Fruit fly (Drosophila melanogaster) whole organism, embryonic: ENCODE results near the gene Hacd1.

ENCODE experiments used
- ATbp ChIP-seq: fragments of 200-800 bp; sonication (Bioruptor generic); optimal IDR thresholded peaks from 2 replicates; lab custom pipeline; 2017; ENCODE audit warnings: missing biosample characterization, mild to moderate bottlenecking, missing genetic modification characterization, missing genetic modification reagents
- CG10654 ChIP-seq: fragments of 200-800 bp; sonication (Bioruptor generic); optimal IDR thresholded peaks from 2 replicates; lab custom pipeline; 2016; ENCODE audit warnings: missing biosample characterization, missing genetic modification characterization
- CG11504 ChIP-seq: fragments of 200-800 bp; sonication (Bioruptor generic); optimal IDR thresholded peaks from 3 replicates; lab custom pipeline; 2019; ENCODE audit warnings: missing biosample characterization, mild to moderate bottlenecking, missing genetic modification characterization, moderate library complexity
- CG11560 ChIP-seq: fragments of 200-800 bp; sonication (Bioruptor generic); IDR thresholded peaks from 3 replicates; pipeline ENCODE4 v1.3.6; 2022; ENCODE audit warnings: missing biosample characterization, missing genetic modification characterization
- CG12219 ChIP-seq: fragments of 200-800 bp; sonication (Bioruptor generic); optimal IDR thresholded peaks from 3 replicates; lab custom pipeline; 2018; ENCODE audit warnings: missing biosample characterization, mild to moderate bottlenecking, missing genetic modification characterization
- CG12236 ChIP-seq: fragments of 200-800 bp; sonication (Bioruptor generic); optimal IDR thresholded peaks from 2 replicates; lab custom pipeline; 2016; ENCODE audit warnings: missing biosample characterization, missing genetic modification characterization
- CG15479 ChIP-seq: fragments of 200-800 bp; sonication (Bioruptor generic); optimal IDR thresholded peaks from 3 replicates; lab custom pipeline; 2019; ENCODE audit warnings: missing biosample characterization, mild to moderate bottlenecking, missing genetic modification characterization, moderate library complexity
- CG1603 ChIP-seq: fragments of 200-800 bp; sonication (Bioruptor generic); optimal IDR thresholded peaks from 2 replicates; lab custom pipeline; 2019; ENCODE audit warnings: missing biosample characterization, mild to moderate bottlenecking, missing genetic modification characterization, moderate library complexity
- CG17186 ChIP-seq: fragments of 200-800 bp; sonication (Bioruptor generic); optimal IDR thresholded peaks from 3 replicates; lab custom pipeline; 2017; ENCODE audit warnings: missing biosample characterization, missing genetic modification reagents, missing genetic modification characterization
- CG17385 ChIP-seq: fragments of 200-800 bp; sonication (Bioruptor generic); optimal IDR thresholded peaks from 3 replicates; lab custom pipeline; 2018; ENCODE audit warnings: missing biosample characterization, mild to moderate bottlenecking, missing genetic modification characterization
- CG17612 ChIP-seq: fragments of 200-800 bp; sonication (Bioruptor generic); IDR thresholded peaks from 2 replicates; pipeline ENCODE4 v1.3.6; 2022; ENCODE audit warnings: missing biosample characterization, missing genetic modification characterization
- CG1832 ChIP-seq: fragments of 200-800 bp; sonication (Bioruptor generic); optimal IDR thresholded peaks from 2 replicates; lab custom pipeline; 2017; ENCODE audit warnings: missing biosample characterization, mild to moderate bottlenecking, missing genetic modification characterization, inconsistent platforms
- CG31441 ChIP-seq: fragments of 200-800 bp; sonication (Bioruptor generic); IDR thresholded peaks from 2 replicates; pipeline ENCODE4 v1.3.6; 2022; ENCODE audit warnings: missing biosample characterization, missing genetic modification characterization
- CG4360 ChIP-seq: fragments of 200-800 bp; sonication (Bioruptor generic); IDR thresholded peaks from 2 replicates; pipeline ENCODE4 v1.3.6; 2022; ENCODE audit warnings: missing biosample characterization, missing genetic modification characterization
- CG5180 ChIP-seq: fragments of 200-800 bp; sonication (Bioruptor generic); optimal IDR thresholded peaks from 3 replicates; lab custom pipeline; 2017; ENCODE audit warnings: missing biosample characterization, missing genetic modification characterization, mild to moderate bottlenecking, moderate library complexity, missing genetic modification reagents
- CG8359 ChIP-seq: fragments of 200-800 bp; sonication (Bioruptor generic); optimal IDR thresholded peaks from 2 replicates; lab custom pipeline; 2017; ENCODE audit warnings: missing biosample characterization, mild to moderate bottlenecking, missing genetic modification characterization, borderline replicate concordance
- CG8388 ChIP-seq: fragments of 200-800 bp; sonication (Bioruptor generic); optimal IDR thresholded peaks from 2 replicates; lab custom pipeline; 2019; ENCODE audit warnings: missing biosample characterization, mild to moderate bottlenecking, missing genetic modification characterization, moderate library complexity
- CG8765 ChIP-seq: fragments of 200-800 bp; sonication (Bioruptor generic); IDR thresholded peaks from 2 replicates; pipeline ENCODE4 v1.3.6; 2022; ENCODE audit warnings: missing biosample characterization, missing genetic modification characterization
- CG9609 ChIP-seq: fragments of 200-800 bp; sonication (Bioruptor generic); optimal IDR thresholded peaks from 3 replicates; lab custom pipeline; 2016; ENCODE audit warnings: missing biosample characterization, missing genetic modification characterization
- CTCF ChIP-seq: fragments of 200-800 bp; sonication (Bioruptor generic); optimal IDR thresholded peaks from 2 replicates; lab custom pipeline; 2017; ENCODE audit warnings: missing biosample characterization, mild to moderate bottlenecking, missing genetic modification characterization, moderate library complexity
- D ChIP-seq, 2 experiments: fragments of 200-800 bp in 1 of 2; fragments of >200 bp in 1 of 2; sonication (Bioruptor generic) in 1 of 2; optimal IDR thresholded peaks; 2 replicates in 1 of 2; 3 replicates in 1 of 2; lab custom pipeline; 2017; ENCODE audit warnings: mild to moderate bottlenecking in 1 of 2, missing biosample characterization in 1 of 2, missing genetic modification characterization in 1 of 2, missing genetic modification reagents in 1 of 2
- Dref ChIP-seq: fragments of 200-800 bp; sonication (Bioruptor generic); IDR thresholded peaks from 2 replicates; pipeline ENCODE4 v1.3.6; 2022; ENCODE audit warnings: missing biosample characterization, missing genetic modification characterization
- Elba2 ChIP-seq: fragments of 200-800 bp; sonication (Bioruptor generic); optimal IDR thresholded peaks from 3 replicates; lab custom pipeline; 2016; ENCODE audit warnings: missing biosample characterization, missing genetic modification characterization
- H15 ChIP-seq: fragments of 200-800 bp; sonication (Bioruptor generic); IDR thresholded peaks from 3 replicates; pipeline ENCODE4 v1.3.6; 2022; ENCODE audit warnings: missing biosample characterization, missing genetic modification characterization
- HLH4C ChIP-seq: fragments of 200-800 bp; sonication (Bioruptor generic); IDR thresholded peaks from 3 replicates; pipeline ENCODE4 v1.3.6; 2022; ENCODE audit warnings: missing biosample characterization, missing genetic modification characterization; ENCODE audit not compliant: partially characterized antibody
- Hey ChIP-seq: fragments of 200-800 bp; sonication (Bioruptor generic); optimal IDR thresholded peaks from 3 replicates; lab custom pipeline; 2018; ENCODE audit warnings: missing biosample characterization, mild to moderate bottlenecking, missing genetic modification characterization
- Jarid2 ChIP-seq: fragments of 200-800 bp; sonication (Bioruptor generic); optimal IDR thresholded peaks from 3 replicates; lab custom pipeline; 2017; ENCODE audit warnings: mild to moderate bottlenecking, missing biosample characterization, missing genetic modification reagents, missing genetic modification characterization
- Lpt ChIP-seq: fragments of >200 bp; optimal IDR thresholded peaks from 2 replicates; lab custom pipeline; 2018; ENCODE audit warnings: missing biosample characterization, missing genetic modification characterization
- NK7.1 ChIP-seq: fragments of 200-800 bp; sonication (Bioruptor generic); optimal IDR thresholded peaks from 3 replicates; lab custom pipeline; 2016; ENCODE audit warnings: missing biosample characterization, missing genetic modification characterization
- NfI ChIP-seq: fragments of 200-800 bp; sonication (Bioruptor generic); optimal IDR thresholded peaks from 3 replicates; lab custom pipeline; 2018; ENCODE audit warnings: missing biosample characterization, mild to moderate bottlenecking, missing genetic modification characterization, moderate library complexity
- Scr ChIP-seq: fragments of 200-800 bp; sonication (Bioruptor generic); IDR thresholded peaks from 2 replicates; pipeline ENCODE4 v1.3.6; 2022; ENCODE audit warnings: missing biosample characterization, missing genetic modification characterization; ENCODE audit not compliant: partially characterized antibody
- Sin3A ChIP-seq: fragments of >200 bp; optimal IDR thresholded peaks from 2 replicates; lab custom pipeline; 2018
- br ChIP-seq: fragments of >200 bp; optimal IDR thresholded peaks from 2 replicates; lab custom pipeline; 2017
- chinmo ChIP-seq: fragments of 200-800 bp; sonication (Bioruptor generic); IDR thresholded peaks from 4 replicates; pipeline ENCODE4 v1.3.6; 2022; ENCODE audit warnings: missing biosample characterization, missing genetic modification characterization; ENCODE audit not compliant: partially characterized antibody
- crc ChIP-seq: fragments of 200-800 bp; sonication (Bioruptor generic); optimal IDR thresholded peaks from 2 replicates; lab custom pipeline; 2016; ENCODE audit warnings: missing biosample characterization, missing genetic modification characterization
- crp ChIP-seq, 2 experiments: fragments of 200-800 bp; sonication (Bioruptor generic); optimal IDR thresholded peaks; 2 replicates in 1 of 2; 3 replicates in 1 of 2; lab custom pipeline; 2017; ENCODE audit warnings: missing biosample characterization in 2 of 2, missing genetic modification characterization in 2 of 2, mild to moderate bottlenecking in 1 of 2, moderate library complexity in 1 of 2
- ewg ChIP-seq: fragments of 200-800 bp; sonication (Bioruptor generic); optimal IDR thresholded peaks from 3 replicates; lab custom pipeline; 2017; ENCODE audit warnings: mild to moderate bottlenecking, missing biosample characterization, missing genetic modification reagents, missing genetic modification characterization
- fu2 ChIP-seq: fragments of 200-800 bp; sonication (Bioruptor generic); optimal IDR thresholded peaks from 2 replicates; lab custom pipeline; 2016; ENCODE audit warnings: missing biosample characterization, missing genetic modification characterization
- gem ChIP-seq: fragments of 200-800 bp; sonication (Bioruptor generic); optimal IDR thresholded peaks from 2 replicates; lab custom pipeline; 2019; ENCODE audit warnings: missing biosample characterization, mild to moderate bottlenecking, missing genetic modification characterization, moderate library complexity
- grau ChIP-seq: fragments of 200-800 bp; optimal IDR thresholded peaks from 3 replicates; lab custom pipeline; 2019; ENCODE audit warnings: missing biosample characterization, mild to moderate bottlenecking, missing genetic modification characterization, moderate library complexity
- gsb-n ChIP-seq: fragments of 200-800 bp; sonication (Bioruptor generic); optimal IDR thresholded peaks from 3 replicates; lab custom pipeline; 2018; ENCODE audit warnings: missing biosample characterization, mild to moderate bottlenecking, missing genetic modification characterization
- gt ChIP-seq: fragments of 200-800 bp; sonication (Bioruptor generic); IDR thresholded peaks from 2 replicates; pipeline ENCODE4 v1.3.6; 2022; ENCODE audit warnings: missing biosample characterization, missing genetic modification characterization
- h ChIP-seq: fragments of >200 bp; optimal IDR thresholded peaks from 2 replicates; lab custom pipeline; 2017
- insv ChIP-seq, 2 experiments: fragments of 200-800 bp; sonication (Bioruptor generic); optimal IDR thresholded peaks; 3 replicates each; lab custom pipeline; 2016 to 2018; ENCODE audit warnings: missing biosample characterization in 2 of 2, missing genetic modification characterization in 2 of 2
- kay ChIP-seq: fragments of 200-800 bp; sonication (Bioruptor generic); optimal IDR thresholded peaks from 2 replicates; lab custom pipeline; 2016; ENCODE audit warnings: missing biosample characterization, missing genetic modification characterization
- lola ChIP-seq, 3 experiments: fragments of >200 bp in 2 of 3; fragments of 200-800 bp in 1 of 3; sonication (Bioruptor generic) in 1 of 3; optimal IDR thresholded peaks; 2 replicates each; lab custom pipeline; 2017 to 2019; ENCODE audit warnings: missing biosample characterization in 3 of 3, missing genetic modification characterization in 3 of 3, mild to moderate bottlenecking in 1 of 3, moderate library complexity in 1 of 3
- lov ChIP-seq, 2 experiments: fragments of 200-800 bp in 1 of 2; fragments of >200 bp in 1 of 2; sonication (Bioruptor generic) in 1 of 2; IDR thresholded peaks in 1 of 2; optimal IDR thresholded peaks in 1 of 2; 2 replicates in 1 of 2; 3 replicates in 1 of 2; pipeline versions ENCODE4 v1.3.6 to Lab custom; 2017 to 2022; ENCODE audit warnings: missing biosample characterization in 1 of 2, missing genetic modification characterization in 1 of 2
- pb ChIP-seq: fragments of 200-800 bp; sonication (Bioruptor generic); optimal IDR thresholded peaks from 3 replicates; lab custom pipeline; 2016; ENCODE audit warnings: missing biosample characterization, missing genetic modification characterization
- row ChIP-seq: fragments of 200-800 bp; sonication (Bioruptor generic); IDR thresholded peaks from 3 replicates; pipeline ENCODE4 v1.3.6; 2022; ENCODE audit warnings: missing biosample characterization, missing genetic modification characterization
- sc ChIP-seq, 3 experiments: fragments of >200 bp in 2 of 3; fragments of 200-800 bp in 1 of 3; sonication (Bioruptor generic) in 1 of 3; optimal IDR thresholded peaks; 2 replicates in 2 of 3; 3 replicates in 1 of 3; lab custom pipeline; 2017; ENCODE audit warnings: mild to moderate bottlenecking in 1 of 3, missing biosample characterization in 1 of 3, missing genetic modification characterization in 1 of 3, missing genetic modification reagents in 1 of 3
- zen ChIP-seq: fragments of 200-800 bp; sonication (Bioruptor generic); optimal IDR thresholded peaks from 3 replicates; lab custom pipeline; 2018; ENCODE audit warnings: missing biosample characterization, mild to moderate bottlenecking, missing genetic modification characterization, moderate library complexity

Gene Hacd1

dm6 chr2L:11987945-11988344 is 14.1 kb downstream of the Hacd1 start, which contains the start of the genes CG6686 and CG34163 (continued):
- TF ChIP-seq Elba2 (GFP tag; lab: Kevin White, UChicago) (no peak), fu2 (GFP tag; lab: Kevin White, UChicago) (peak; percentile 30), ATbp (GFP tag; lab: Kevin White, UChicago) (no peak), crc (GFP tag; lab: Kevin White, UChicago) (no peak), crp (GFP tag; optimal IDR thresholded peaks at IDR 0.05; lab: Kevin White, UChicago) (no peak), CG10654 (no peak), CG1832 (GFP tag; lab: Kevin White, UChicago) (no peak), Jarid2 (GFP tag; lab: Kevin White, UChicago) (no peak), CG15479 (GFP tag; lab: Kevin White, UChicago) (no peak), CG11504 (tag; lab: Kevin White, UChicago) (no peak), NfI (GFP tag; lab: Kevin White, UChicago) (peak; percentile 35), CTCF (no peak), D (optimal IDR thresholded peaks at IDR 0.05; lab: Kevin White, UChicago) (no peak), D (GFP tag; optimal IDR thresholded peaks at IDR 0.05; lab: Kevin White, UChicago) (no peak), NK7.1 (no peak), CG9609 (GFP tag; lab: Kevin White, UChicago) (peak; percentile 50), chinmo (GFP tag; lab: Robert Waterston, UW) (no peak), HLH4C (GFP tag; lab: Robert Waterston, UW) (no peak), CG11560 (tag; lab: Robert Waterston, UW) (no peak), lov (optimal IDR thresholded peaks at IDR 0.05; lab: Kevin White, UChicago) (no peak), lov (GFP tag; IDR thresholded peaks at IDR 0.05; lab: Robert Waterston, UW) (no peak), insv (GFP tag; optimal IDR thresholded peaks at IDR 0.05; lab: Kevin White, UChicago) (peak in 1 of 2 experiments; percentile 3), CG17186 (peak; percentile 88), CG12219 (GFP tag; lab: Kevin White, UChicago) (no peak), CG17612 (GFP tag; lab: Robert Waterston, UW) (no peak), Hey (tag; lab: Kevin White, UChicago) (no peak), lola (GFP tag; optimal IDR thresholded peaks at IDR 0.05; lab: Kevin White, UChicago) (no peak), gem (tag; lab: Kevin White, UChicago) (no peak), h (lab: Kevin White, UChicago) (no peak), CG17385 (GFP tag; lab: Kevin White, UChicago) (peak; percentile 99), Sin3A (lab: Kevin White, UChicago) (peak; percentile 59), Dref (no peak), br (lab: Kevin White, UChicago) (no peak), sc (optimal IDR thresholded peaks at IDR 0.05; lab: Kevin White, UChicago) (no peak), sc (GFP tag; optimal IDR thresholded peaks at IDR 0.05; lab: Kevin White, UChicago) (no peak), zen (tag; lab: Kevin White, UChicago) (peak; percentile 44), CG5180 (no peak), CG4360 (GFP tag; lab: Robert Waterston, UW) (no peak), ewg (no peak), gt (GFP tag; lab: Robert Waterston, UW) (no peak), CG12236 (GFP tag; lab: Kevin White, UChicago) (no peak), CG8765 (no peak), Scr (GFP tag; lab: Robert Waterston, UW) (no peak), pb (GFP tag; lab: Kevin White, UChicago) (no peak), CG31441 (GFP tag; lab: Robert Waterston, UW) (no peak), grau (tag; lab: Kevin White, UChicago) (peak; percentile 33), H15 (no peak), CG1603 (tag; lab: Kevin White, UChicago) (peak; percentile 29), row (GFP tag; lab: Robert Waterston, UW) (peak; percentile 69), CG8388 (no peak), CG8359 (GFP tag; lab: Kevin White, UChicago) (no peak), Lpt (no peak), gsb-n (tag; lab: Kevin White, UChicago) (no peak), kay (GFP tag; lab: Kevin White, UChicago) (no peak)
